Worm (Caenorhabditis elegans): ENCODE data around the gene srh-8.

- TF ChIP-seq snpc-4 (tag; optimal IDR thresholded peaks at IDR 0.05) (no peak), dpl-1 (GFP tag; optimal IDR thresholded peaks at IDR 0.05) (no peak)
Observed at ce11 chrV:4056203-4056602, 50.9 kb downstream of the srh-8 start.

Measured in whole organism, L4 larva.